Fruit fly (Drosophila melanogaster) whole organism, wandering third instar larva: ENCODE measurements around the gene Tim17b1.

Experiments
- Abd-B ChIP-seq: fragments of >200 bp; optimal IDR thresholded peaks from 2 replicates; lab custom pipeline; 2017; ENCODE audit warnings: missing biosample characterization, missing genetic modification characterization
- CG9705 ChIP-seq: fragments of 200-800 bp; sonication (Bioruptor generic); optimal IDR thresholded peaks from 2 replicates; lab custom pipeline; 2018; ENCODE audit warnings: missing biosample characterization, mild to moderate bottlenecking, missing genetic modification characterization
- CrebA ChIP-seq: fragments of 200-800 bp; sonication (Bioruptor generic); optimal IDR thresholded peaks from 2 replicates; lab custom pipeline; 2016; ENCODE audit warnings: missing biosample characterization, mild to moderate bottlenecking, missing genetic modification characterization, borderline replicate concordance
- Dfd ChIP-seq: fragments of >200 bp; optimal IDR thresholded peaks from 2 replicates; lab custom pipeline; 2017; ENCODE audit warnings: missing biosample characterization, missing genetic modification characterization
- Dif ChIP-seq: fragments of 200-275, 200-300 bp; sonication (Bioruptor generic); optimal IDR thresholded peaks from 2 replicates; lab custom pipeline; 2018; ENCODE audit warnings: missing biosample characterization, missing genetic modification characterization; ENCODE audit not compliant: partially characterized antibody
- Hnf4 ChIP-seq: fragments of 200-800 bp; sonication (Bioruptor generic); optimal IDR thresholded peaks from 2 replicates; lab custom pipeline; 2016; ENCODE audit warnings: missing biosample characterization, mild to moderate bottlenecking, missing genetic modification characterization
- Hr83 ChIP-seq: fragments of 200-300 bp; sonication (Bioruptor generic); optimal IDR thresholded peaks from 2 replicates; lab custom pipeline; 2016; ENCODE audit warnings: missing biosample characterization, mild to moderate bottlenecking, missing genetic modification characterization, moderate library complexity; ENCODE audit not compliant: poor library complexity, severe bottlenecking
- Jra ChIP-seq: sonication (Bioruptor generic); optimal IDR thresholded peaks from 2 replicates; lab custom pipeline; 2016; ENCODE audit warnings: missing biosample characterization, missing genetic modification characterization
- Myc ChIP-seq: fragments of >200 bp; optimal IDR thresholded peaks from 2 replicates; lab custom pipeline; 2017
- N ChIP-seq: fragments of >200 bp; optimal IDR thresholded peaks from 2 replicates; lab custom pipeline; 2018; ENCODE audit warnings: missing biosample characterization, missing external identifiers, missing genetic modification characterization
- OdsH ChIP-seq: fragments of 200-800 bp; sonication (Bioruptor generic); optimal IDR thresholded peaks from 2 replicates; lab custom pipeline; 2016; ENCODE audit warnings: missing biosample characterization, mild to moderate bottlenecking, missing genetic modification characterization
- Rel ChIP-seq, 2 experiments: fragments of 200-800 bp; sonication (Bioruptor generic) in 1 of 2; optimal IDR thresholded peaks; 2 replicates in 1 of 2; 3 replicates in 1 of 2; lab custom pipeline; 2016 to 2019; ENCODE audit warnings: mild to moderate bottlenecking in 2 of 2, missing biosample characterization in 2 of 2, missing genetic modification characterization in 2 of 2, moderate library complexity in 1 of 2
- Sp1 ChIP-seq: fragments of 200-800 bp; sonication (Bioruptor generic); optimal IDR thresholded peaks from 3 replicates; lab custom pipeline; 2019; ENCODE audit warnings: missing biosample characterization, mild to moderate bottlenecking, missing genetic modification characterization, moderate library complexity
- Vsx2 ChIP-seq: fragments of 200-300, 225-300 bp; sonication (Bioruptor generic); optimal IDR thresholded peaks from 2 replicates; lab custom pipeline; 2018; ENCODE audit warnings: missing biosample characterization, missing genetic modification characterization; ENCODE audit not compliant: partially characterized antibody
- br ChIP-seq: fragments of 200-800 bp; sonication (Bioruptor generic); optimal IDR thresholded peaks from 2 replicates; lab custom pipeline; 2016; ENCODE audit warnings: missing biosample characterization, missing genetic modification characterization
- brk ChIP-seq: fragments of 200-800 bp; sonication (Bioruptor generic); optimal IDR thresholded peaks from 2 replicates; lab custom pipeline; 2016; ENCODE audit warnings: missing biosample characterization, mild to moderate bottlenecking, missing genetic modification characterization
- dl ChIP-seq, 2 experiments: fragments of 175-275, 200-275 bp in 1 of 2; fragments of 200-275 bp in 1 of 2; sonication (Bioruptor generic); optimal IDR thresholded peaks; lab custom pipeline; 2018; ENCODE audit warnings: mild to moderate bottlenecking in 2 of 2, missing biosample characterization in 2 of 2, missing genetic modification characterization in 2 of 2, moderate library complexity in 2 of 2; ENCODE audit not compliant: partially characterized antibody in 2 of 2, insufficient read depth in 1 of 2
- dmrt93B ChIP-seq: fragments of 200-800 bp; sonication (Bioruptor generic); optimal IDR thresholded peaks from 2 replicates; lab custom pipeline; 2018; ENCODE audit warnings: missing biosample characterization, mild to moderate bottlenecking, missing genetic modification characterization
- dsf ChIP-seq: sonication (Bioruptor generic); optimal IDR thresholded peaks from 2 replicates; lab custom pipeline; 2016; ENCODE audit warnings: missing biosample characterization, missing genetic modification characterization, borderline replicate concordance
- ey ChIP-seq: fragments of 200-800 bp; sonication (Bioruptor generic); optimal IDR thresholded peaks from 2 replicates; lab custom pipeline; 2016; ENCODE audit warnings: missing biosample characterization, missing genetic modification characterization
- foxo ChIP-seq, 2 experiments: fragments of 200-800 bp; sonication (Bioruptor generic); optimal IDR thresholded peaks; 2 replicates in 1 of 2; 3 replicates in 1 of 2; lab custom pipeline; 2016 to 2017; ENCODE audit warnings: missing biosample characterization in 2 of 2, missing genetic modification characterization in 2 of 2
- fru ChIP-seq: fragments of 200-800 bp; sonication (Bioruptor generic); optimal IDR thresholded peaks from 3 replicates; lab custom pipeline; 2016; ENCODE audit warnings: missing biosample characterization, mild to moderate bottlenecking, missing genetic modification characterization
- h ChIP-seq: fragments of 200-800 bp; sonication (Bioruptor generic); optimal IDR thresholded peaks from 3 replicates; lab custom pipeline; 2016; ENCODE audit warnings: missing biosample characterization, mild to moderate bottlenecking, missing genetic modification characterization
- jim ChIP-seq: fragments of 175-275, 200-325 bp; sonication (Bioruptor generic); optimal IDR thresholded peaks from 2 replicates; lab custom pipeline; 2016; ENCODE audit warnings: missing biosample characterization, mild to moderate bottlenecking, missing genetic modification characterization
- lola ChIP-seq: fragments of >200 bp; optimal IDR thresholded peaks from 2 replicates; lab custom pipeline; 2017; ENCODE audit warnings: missing biosample characterization, missing genetic modification characterization
- psq ChIP-seq: fragments of 200-800 bp; sonication (Bioruptor generic); optimal IDR thresholded peaks from 3 replicates; lab custom pipeline; 2017; ENCODE audit warnings: missing biosample characterization, mild to moderate bottlenecking, missing genetic modification characterization, moderate library complexity
- rgr ChIP-seq: fragments of 200-800 bp; sonication (Bioruptor generic); optimal IDR thresholded peaks from 3 replicates; lab custom pipeline; 2016; ENCODE audit warnings: missing biosample characterization, mild to moderate bottlenecking, missing genetic modification characterization
- sage ChIP-seq: fragments of 200-800 bp; sonication (Bioruptor generic); optimal IDR thresholded peaks from 2 replicates; lab custom pipeline; 2016; ENCODE audit warnings: missing biosample characterization, mild to moderate bottlenecking, missing genetic modification characterization
- sv ChIP-seq: fragments of 200-800 bp; sonication (Bioruptor generic); optimal IDR thresholded peaks from 3 replicates; lab custom pipeline; 2016; ENCODE audit warnings: missing biosample characterization, missing genetic modification characterization
- tai ChIP-seq: sonication (Bioruptor generic); optimal IDR thresholded peaks from 2 replicates; lab custom pipeline; 2016; ENCODE audit warnings: missing biosample characterization, missing genetic modification characterization

Gene Tim17b1

dm6 chr3R:5302939-5303777 lies 3.2 kb downstream of the Tim17b1 start:
- TF ChIP-seq Sp1 (GFP tag; lab: Kevin White, UChicago) (peak; percentile 32), lola (GFP tag; lab: Kevin White, UChicago) (no peak), dmrt93B (no peak), br (GFP tag; lab: Kevin White, UChicago) (peak; percentile 35), dsf (no peak), Jra (peak; percentile 17), CrebA (GFP tag; lab: Kevin White, UChicago) (no peak), Hr83 (peak; percentile 59), Hnf4 (GFP tag; lab: Kevin White, UChicago) (peak; percentile 1), Rel (GFP tag; optimal IDR thresholded peaks at IDR 0.05; lab: Kevin White, UChicago) (no peak), Rel (tag; optimal IDR thresholded peaks at IDR 0.05; lab: Kevin White, UChicago) (peak; percentile 72), OdsH (GFP tag; lab: Kevin White, UChicago) (peak; percentile 29), brk (GFP tag; lab: Kevin White, UChicago) (no peak), ey (GFP tag; lab: Kevin White, UChicago) (no peak), h (GFP tag; lab: Kevin White, UChicago) (peak; percentile 47), psq (GFP tag; lab: Kevin White, UChicago) (peak; percentile 7), tai (no peak), N (GFP tag; lab: Kevin White, UChicago) (no peak), foxo (GFP tag; optimal IDR thresholded peaks at IDR 0.05; lab: Kevin White, UChicago) (peak in 1 of 2 experiments; percentile 38), fru (peak; percentile 6), rgr (GFP tag; lab: Kevin White, UChicago) (peak; percentile 25), dl (GFP tag; optimal IDR thresholded peaks at IDR 0.05; lab: Kevin White, UChicago; ENCODE audit: insufficient read depth in 1 of 2, partially characterized antibody in 2 of 2) (no peak), Dfd (no peak)

dm6 chr3R:5305850-5306483 lies 6.0 kb downstream of the Tim17b1 start:
- TF ChIP-seq Vsx2 (GFP tag; lab: Kevin White, UChicago) (no peak), Dfd (no peak), Sp1 (GFP tag; lab: Kevin White, UChicago) (no peak), lola (GFP tag; lab: Kevin White, UChicago) (no peak), Dif (no peak)

- TF ChIP-seq lola (GFP tag; lab: Kevin White, UChicago) (no peak), rgr (GFP tag; lab: Kevin White, UChicago) (no peak), Abd-B (no peak), psq (GFP tag; lab: Kevin White, UChicago) (no peak), sv (GFP tag; lab: Kevin White, UChicago) (no peak), br (GFP tag; lab: Kevin White, UChicago) (no peak), CrebA (GFP tag; lab: Kevin White, UChicago) (no peak), Rel (GFP tag; optimal IDR thresholded peaks at IDR 0.05; lab: Kevin White, UChicago) (no peak), Rel (tag; optimal IDR thresholded peaks at IDR 0.05; lab: Kevin White, UChicago) (no peak), Myc (lab: Kevin White, UChicago) (no peak), sage (GFP tag; lab: Kevin White, UChicago) (no peak), jim (GFP tag; lab: Kevin White, UChicago) (no peak), CG9705 (GFP tag; lab: Kevin White, UChicago) (no peak)
- TF ChIP-seq, all 38 proteins: peak for 0
Measured at dm6 chr3R:5308137-5308797, 8.3 kb downstream of the Tim17b1 start.
